Worm (Caenorhabditis elegans) whole organism, L4/young adult: ENCODE measurements around the gene grd-4.

Experiments
- W03F9.2 ChIP-seq: fragments of 150-350 bp; optimal IDR thresholded peaks from 2 replicates; lab custom pipeline; 2014; ENCODE audit warnings: missing biosample characterization, missing genetic modification characterization
- dao-5 ChIP-seq: sonication (generic microtip); optimal IDR thresholded peaks from 2 replicates; lab custom pipeline; 2016; ENCODE audit warnings: missing genotype, missing genetic modification characterization, moderate library complexity, missing compliant biosample characterization
- him-1 ChIP-seq: sonication (generic microtip); optimal IDR thresholded peaks from 2 replicates; lab custom pipeline; 2016; ENCODE audit warnings: missing genotype, missing genetic modification reagents, missing genetic modification characterization, missing compliant biosample characterization

DNA sequence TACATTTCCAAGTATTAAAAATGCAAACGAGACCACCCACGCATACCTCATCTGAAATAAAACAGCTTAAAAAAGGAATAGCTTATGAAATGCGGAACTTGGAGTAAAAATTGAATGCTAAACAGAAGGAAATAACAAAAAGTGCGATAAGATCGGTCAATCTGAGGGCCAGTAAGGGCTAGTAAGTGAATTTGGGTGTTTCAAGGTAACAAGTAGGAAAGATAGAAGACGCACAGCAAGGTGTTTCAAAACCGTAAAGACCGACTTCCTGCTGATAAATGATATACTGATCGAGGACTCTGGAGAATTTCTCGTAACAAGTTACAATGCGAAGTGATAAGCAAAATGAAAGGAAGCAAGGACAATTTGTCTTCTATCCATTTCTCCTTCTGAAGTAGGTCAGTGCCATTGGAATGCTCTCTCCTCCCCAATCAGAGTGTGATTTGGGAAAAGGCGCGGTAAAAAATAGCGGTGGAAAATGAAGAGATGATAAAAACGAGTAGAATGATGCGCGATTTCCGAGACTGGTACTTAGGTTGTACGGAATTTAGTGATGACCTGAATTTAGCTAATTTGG is 45.3 kb upstream of the grd-4 start, which contains the start of gene dpy-6:
- TF ChIP-seq him-1, result no peak
- no peak for TF ChIP-seq dao-5 (tag; lab: Kevin White, UChicago)
- no peak for TF ChIP-seq W03F9.2
